Fruit fly (Drosophila melanogaster): Measurements from ENCODE around the gene CG7702.

Gene CG7702

dm6 chr3R:18722490-18722889 lies 53.3 kb downstream of the CG7702 start, which contains the start of gene CG34283:
Gene CG34283 (minus strand): TSS chr3R:18722590.
- TF ChIP-seq CG17801 (GFP tag; optimal IDR thresholded peaks at IDR 0.05; ENCODE audit: partially characterized antibody), result no peak
